Worm (Caenorhabditis elegans): ENCODE results near the gene ocr-1.

Gene ocr-1

ce11 chrV:10764066-10764465 is at the start of gene ocr-1:
TSS of gene ocr-1 (plus strand) at chrV:10764366.
- TF ChIP-seq daf-12 (tag; optimal IDR thresholded peaks at IDR 0.05), result no peak
- TF ChIP-seq dmd-9 (GFP tag; IDR thresholded peaks at IDR 0.05), result no peak
- TF ChIP-seq egl-43 (GFP tag; IDR thresholded peaks at IDR 0.05), result no peak
- TF ChIP-seq tra-1 (GFP tag; IDR thresholded peaks at IDR 0.05), result no peak
- no peak for TF ChIP-seq nhr-77 (tag; optimal IDR thresholded peaks at IDR 0.05)
- no peak for TF ChIP-seq mxl-2 (GFP tag; conservative IDR thresholded peaks at IDR 0.05)
- TF ChIP-seq tag-97 (GFP tag; IDR thresholded peaks at IDR 0.05), result no peak
- TF ChIP-seq zip-11 (GFP tag; IDR thresholded peaks at IDR 0.05), result no peak
- no peak for TF ChIP-seq snpc-1.2 (GFP tag; IDR thresholded peaks at IDR 0.05)
- TF ChIP-seq pha-4 (GFP tag; IDR thresholded peaks at IDR 0.05), result no peak
- TF ChIP-seq pha-4 (tag; optimal IDR thresholded peaks at IDR 0.05), result no peak
- no peak for TF ChIP-seq unc-130 (GFP tag; optimal IDR thresholded peaks at IDR 0.05)
- TF ChIP-seq T20F7.1 (GFP tag; optimal IDR thresholded peaks at IDR 0.05), result no peak
- no peak for TF ChIP-seq zfp-2 (tag; optimal IDR thresholded peaks at IDR 0.05)
- no peak for TF ChIP-seq lin-13 (GFP tag; optimal IDR thresholded peaks at IDR 0.05)
- no peak for TF ChIP-seq F49E8.2 (tag; optimal IDR thresholded peaks at IDR 0.05; ENCODE audit: borderline replicate concordance)
- TF ChIP-seq madf-9 (GFP tag; conservative IDR thresholded peaks at IDR 0.05), result no peak
- no peak for TF ChIP-seq nhr-48 (tag; optimal IDR thresholded peaks at IDR 0.05)
- TF ChIP-seq nhr-76 (tag; optimal IDR thresholded peaks at IDR 0.05), result no peak
- no peak for TF ChIP-seq Y48G9A.11 (GFP tag; IDR thresholded peaks at IDR 0.05)

ce11 chrV:10714630-10715029 is 49.5 kb upstream of the ocr-1 start:
- TF ChIP-seq sdz-12 (GFP tag; optimal IDR thresholded peaks at IDR 0.05) (peak; percentile 9), cey-2 (tag; optimal IDR thresholded peaks at IDR 0.05; ENCODE audit: borderline replicate concordance, insufficient read depth) (no peak), T26A8.4 (GFP tag; IDR thresholded peaks at IDR 0.05) (peak; percentile 47; the same call in 1 of the 2 replicates), dmd-6 (GFP tag; IDR thresholded peaks at IDR 0.05) (peak; percentile 37; the same call in 1 of the 2 replicates)

ce11 chrV:10715158-10716152 is 48.7 kb upstream of the ocr-1 start:
- TF ChIP-seq dmd-6 (GFP tag; IDR thresholded peaks at IDR 0.05), result peak; percentile 98
- TF ChIP-seq skn-1 (tag; optimal IDR thresholded peaks at IDR 0.05), result no peak
- TF ChIP-seq ctbp-1 (GFP tag; IDR thresholded peaks at IDR 0.05), result peak; percentile 99
- TF ChIP-seq ceh-28 (tag; optimal IDR thresholded peaks at IDR 0.05), result no peak
- TF ChIP-seq pqm-1 (tag; optimal IDR thresholded peaks at IDR 0.05), result no peak
- TF ChIP-seq duxl-1 (tag; optimal IDR thresholded peaks at IDR 0.05; ENCODE audit: poor library complexity), result no peak
- no peak for TF ChIP-seq Y5F2A.4 (GFP tag; optimal IDR thresholded peaks at IDR 0.05)
- peak; percentile 66; the same call in 1 of the 2 replicates for TF ChIP-seq zfp-3 (GFP tag; conservative IDR thresholded peaks at IDR 0.05)
- peak; percentile 98 for TF ChIP-seq hlh-30 (tag; optimal IDR thresholded peaks at IDR 0.05; ENCODE audit: insufficient read depth)
- peak; percentile 32 for TF ChIP-seq nhr-28 (tag; optimal IDR thresholded peaks at IDR 0.05)
- TF ChIP-seq mdl-1 (tag; optimal IDR thresholded peaks at IDR 0.05), result peak; percentile 97 to 98
- TF ChIP-seq nhr-10 (tag; optimal IDR thresholded peaks at IDR 0.05), result peak; percentile 27
- TF ChIP-seq ztf-11 (tag; optimal IDR thresholded peaks at IDR 0.05), result no peak
- TF ChIP-seq hif-1 (tag; optimal IDR thresholded peaks at IDR 0.05), result peak in 1 of 2 experiments; percentile 96
- TF ChIP-seq nhr-76 (tag; optimal IDR thresholded peaks at IDR 0.05), result no peak
- TF ChIP-seq lin-1 (GFP tag; IDR thresholded peaks at IDR 0.05), result peak; percentile 87
- peak; percentile 99 for TF ChIP-seq hlh-11 (tag; optimal IDR thresholded peaks at IDR 0.05)
- TF ChIP-seq F26F4.8 (GFP tag; conservative IDR thresholded peaks at IDR 0.05), result no peak
- TF ChIP-seq ceh-44 (GFP tag; IDR thresholded peaks at IDR 0.05), result no peak
- TF ChIP-seq mxl-2 (GFP tag; conservative IDR thresholded peaks at IDR 0.05), result peak; percentile 86
- peak; percentile 91 for TF ChIP-seq dve-1 (tag; optimal IDR thresholded peaks at IDR 0.05; ENCODE audit: insufficient read depth)
- TF ChIP-seq pha-4 (GFP tag; IDR thresholded peaks at IDR 0.05), result peak; percentile 92
- TF ChIP-seq pha-4 (tag; optimal IDR thresholded peaks at IDR 0.05), result no peak
- peak; percentile 63 for TF ChIP-seq dpl-1 (GFP tag; optimal IDR thresholded peaks at IDR 0.05)
- no peak for TF ChIP-seq R02D3.7 (tag; optimal IDR thresholded peaks at IDR 0.05)
- peak; percentile 77 for TF ChIP-seq nhr-77 (tag; optimal IDR thresholded peaks at IDR 0.05)
- TF ChIP-seq hmg-1.1 (GFP tag; IDR thresholded peaks at IDR 0.05), result peak; percentile 94
- TF ChIP-seq T26A8.4 (GFP tag; IDR thresholded peaks at IDR 0.05), result peak; percentile 94
